Fruit fly (Drosophila melanogaster): ENCODE data around the gene CG14339.

DNA sequence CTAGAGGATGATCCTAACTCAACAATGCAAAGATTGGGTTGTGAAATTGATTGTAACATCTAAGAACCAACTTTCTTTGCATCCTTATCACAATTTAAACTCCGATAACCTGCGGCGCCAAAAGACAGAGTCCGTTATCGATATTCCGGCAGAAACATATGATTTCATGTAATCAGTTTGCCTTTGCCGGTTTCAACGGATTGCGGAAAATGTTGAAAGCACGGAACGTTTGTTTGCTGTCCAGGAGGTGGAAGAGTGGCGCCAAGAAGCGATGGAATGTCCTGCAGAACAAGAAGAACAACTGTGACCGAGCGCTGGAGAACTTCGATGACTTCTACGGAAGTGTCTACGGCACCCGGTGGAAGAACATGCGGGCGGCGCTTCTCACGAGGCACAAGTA, 39.3 kb downstream of the CG14339 start:
- TF ChIP-seq h (optimal IDR thresholded peaks at IDR 0.05) (no peak), psq (optimal IDR thresholded peaks at IDR 0.05) (no peak), ttk (optimal IDR thresholded peaks at IDR 0.05) (no peak)
